Worm (Caenorhabditis elegans) whole organism, L4 larva: ENCODE results near the gene Y67A10A.3.

Experiments
- F49E8.2 ChIP-seq: sonication (generic microtip); optimal IDR thresholded peaks from 2 replicates; lab custom pipeline; 2016; ENCODE audit warnings: missing compliant biosample characterization, mild to moderate bottlenecking, missing genetic modification characterization, borderline replicate concordance
- lim-7 ChIP-seq: fragments of 200-800 bp; sonication (Bioruptor generic); IDR thresholded peaks from 2 replicates; pipeline ENCODE4 v1.3.6; 2022; ENCODE audit warnings: missing genetic modification characterization, missing compliant biosample characterization
- mdl-1 ChIP-seq, 2 experiments: fragments of 150-350 bp in 1 of 2; sonication (generic microtip) in 1 of 2; optimal IDR thresholded peaks; 2 replicates each; lab custom pipeline; 2014 to 2017; ENCODE audit warnings: missing biosample characterization in 2 of 2, missing genetic modification characterization in 2 of 2
- vab-7 ChIP-seq: fragments of 200-800 bp; sonication (Bioruptor generic); IDR thresholded peaks from 2 replicates; pipeline ENCODE4 v1.3.6; 2022; ENCODE audit warnings: missing genetic modification reagents, missing genetic modification characterization, missing compliant biosample characterization

- TF ChIP-seq mdl-1 (tag; optimal IDR thresholded peaks at IDR 0.05; lab: Kevin White, UChicago) (no peak), vab-7 (no peak), lim-7 (GFP tag; lab: Robert Waterston, UW) (no peak), F49E8.2 (tag; lab: Kevin White, UChicago) (no peak)
Observed at ce11 chrIV:14291601-14292000, 42.7 kb downstream of the Y67A10A.3 start, which contains the start of gene Y64G10A.7.
